Fruit fly (Drosophila melanogaster): ENCODE data around the gene bif.
A peak's percentile ranks its signal among the peaks of the same experiment; 100 is the strongest.

The bif gene

dm6 chrX:11684462-11684861 is 5.7 kb downstream of the bif start (continued):
- TF ChIP-seq dsx (GFP tag; optimal IDR thresholded peaks at IDR 0.05; ENCODE audit: poor library complexity, severe bottlenecking) (peak; percentile 29), Blimp-1 (GFP tag; optimal IDR thresholded peaks at IDR 0.05) (peak; percentile 27), CG16779 (tag; optimal IDR thresholded peaks at IDR 0.05) (peak; percentile 23), pdm3 (GFP tag; optimal IDR thresholded peaks at IDR 0.05) (peak; percentile 28), CG4318 (GFP tag; optimal IDR thresholded peaks at IDR 0.05) (no peak), salr (GFP tag; optimal IDR thresholded peaks at IDR 0.05) (peak in 1 of 2 experiments; percentile 18), Sox102F (GFP tag; optimal IDR thresholded peaks at IDR 0.05) (peak; percentile 62)

- TF ChIP-seq Eip78C (GFP tag) (peak; percentile 91), CG10669 (GFP tag; optimal IDR thresholded peaks at IDR 0.05) (peak; percentile 86), pdm3 (GFP tag; optimal IDR thresholded peaks at IDR 0.05) (peak; percentile 78), fkh (GFP tag; optimal IDR thresholded peaks at IDR 0.05) (peak; percentile 94), CG3919 (GFP tag; optimal IDR thresholded peaks at IDR 0.05) (peak; percentile 68), CG11902 (GFP tag; optimal IDR thresholded peaks at IDR 0.05) (peak; percentile 55), CG6163 (GFP tag; IDR thresholded peaks at IDR 0.05) (peak; percentile 53; the same call in 1 of the 3 replicates), svp (GFP tag) (peak; percentile 80), CG11762 (GFP tag; optimal IDR thresholded peaks at IDR 0.05; ENCODE audit: insufficient read depth) (peak; percentile 56), lz (GFP tag; optimal IDR thresholded peaks at IDR 0.05) (peak; percentile 77), CG31627 (GFP tag; optimal IDR thresholded peaks at IDR 0.05) (peak; percentile 67), Blimp-1 (GFP tag; optimal IDR thresholded peaks at IDR 0.05) (peak; percentile 29), Met (GFP tag; optimal IDR thresholded peaks at IDR 0.05) (no peak), Hr38 (GFP tag; optimal IDR thresholded peaks at IDR 0.05) (no peak), Ets21C (GFP tag; optimal IDR thresholded peaks at IDR 0.05) (peak; percentile 59), net (GFP tag; optimal IDR thresholded peaks at IDR 0.05) (peak; percentile 59), ss (GFP tag; optimal IDR thresholded peaks at IDR 0.05) (peak; percentile 64 to 89), eg (GFP tag; IDR thresholded peaks at IDR 0.05) (no peak), CG6792 (GFP tag; optimal IDR thresholded peaks at IDR 0.05) (peak; percentile 79), Sox15 (GFP tag; optimal IDR thresholded peaks at IDR 0.05) (peak; percentile 54), CG7368 (GFP tag; optimal IDR thresholded peaks at IDR 0.05) (peak; percentile 68), cyc (GFP tag; optimal IDR thresholded peaks at IDR 0.05) (peak; percentile 69), CG15336 (GFP tag; IDR thresholded peaks at IDR 0.05) (peak; percentile 62; the same call in 1 of the 2 replicates), Smox (GFP tag; optimal IDR thresholded peaks at IDR 0.05) (peak; percentile 82), CG8632 (GFP tag; optimal IDR thresholded peaks at IDR 0.05) (peak; percentile 71), CG6854 (GFP tag; optimal IDR thresholded peaks at IDR 0.05) (peak; percentile 31), Eip75B (GFP tag; optimal IDR thresholded peaks at IDR 0.05) (peak; percentile 69), CG34406 (GFP tag; optimal IDR thresholded peaks at IDR 0.05) (peak; percentile 81), Ets96B (tag; optimal IDR thresholded peaks at IDR 0.05) (peak; percentile 87), CG8319 (GFP tag; optimal IDR thresholded peaks at IDR 0.05) (peak; percentile 65), Eip93F (GFP tag; optimal IDR thresholded peaks at IDR 0.05) (peak; percentile 59), spab (GFP tag; optimal IDR thresholded peaks at IDR 0.05) (peak; percentile 81), CG16779 (tag; optimal IDR thresholded peaks at IDR 0.05) (peak; percentile 55), dsx (GFP tag; optimal IDR thresholded peaks at IDR 0.05; ENCODE audit: poor library complexity, severe bottlenecking) (peak; percentile 79), topi (GFP tag; optimal IDR thresholded peaks at IDR 0.05) (peak; percentile 83), CG4318 (GFP tag; optimal IDR thresholded peaks at IDR 0.05) (peak; percentile 43), salr (GFP tag; optimal IDR thresholded peaks at IDR 0.05) (peak; percentile 48 to 72), CG3032 (tag; optimal IDR thresholded peaks at IDR 0.05) (peak; percentile 87), OdsH (GFP tag; optimal IDR thresholded peaks at IDR 0.05) (peak; percentile 82), CG8119 (GFP tag; IDR thresholded peaks at IDR 0.05) (peak; percentile 76), dac (GFP tag; optimal IDR thresholded peaks at IDR 0.05) (no peak), CG9139 (GFP tag; optimal IDR thresholded peaks at IDR 0.05) (peak; percentile 60), CG32006 (GFP tag; optimal IDR thresholded peaks at IDR 0.05) (peak; percentile 76), Lpt (GFP tag; optimal IDR thresholded peaks at IDR 0.05) (peak; percentile 67), CG6276 (GFP tag; optimal IDR thresholded peaks at IDR 0.05) (peak; percentile 49), achi (GFP tag; optimal IDR thresholded peaks at IDR 0.05) (peak; percentile 83)
Observed at dm6 chrX:11685918-11686640, 7.3 kb downstream of the bif start.
